Worm (Caenorhabditis elegans) whole organism, L4/young adult: ENCODE measurements around the gene H40L08.7.

Source experiments
- W03F9.2 ChIP-seq: fragments of 150-350 bp; optimal IDR thresholded peaks from 2 replicates; lab custom pipeline; 2014; ENCODE audit warnings: missing biosample characterization, missing genetic modification characterization
- dao-5 ChIP-seq: sonication (generic microtip); optimal IDR thresholded peaks from 2 replicates; lab custom pipeline; 2016; ENCODE audit warnings: missing genotype, missing genetic modification characterization, moderate library complexity, missing compliant biosample characterization
- him-1 ChIP-seq: sonication (generic microtip); optimal IDR thresholded peaks from 2 replicates; lab custom pipeline; 2016; ENCODE audit warnings: missing genotype, missing genetic modification reagents, missing genetic modification characterization, missing compliant biosample characterization

Gene H40L08.7

DNA sequence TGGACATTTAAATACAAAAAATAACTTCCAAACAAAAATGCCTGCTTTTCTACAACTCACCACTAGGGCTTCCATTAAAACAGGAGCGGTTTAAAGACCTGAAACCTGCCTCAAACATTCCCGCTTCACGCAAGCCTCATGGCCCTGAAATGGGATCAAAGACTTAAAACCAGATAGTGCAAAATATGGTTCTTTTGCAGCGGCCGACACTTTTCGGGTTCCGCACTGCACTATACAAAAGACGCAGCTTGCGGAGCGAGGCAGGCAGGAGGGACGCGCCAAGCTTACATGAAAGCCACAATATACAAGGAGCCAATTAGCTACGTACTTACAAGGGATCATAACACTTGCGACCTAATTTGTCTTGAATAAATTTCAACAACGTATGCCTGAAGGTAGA, 4.1 kb downstream of the H40L08.7 start:
- TF ChIP-seq him-1 (tag; lab: Kevin White, UChicago) (no peak), dao-5 (tag; lab: Kevin White, UChicago) (no peak), W03F9.2 (tag; lab: Kevin White, UChicago) (no peak)

DNA sequence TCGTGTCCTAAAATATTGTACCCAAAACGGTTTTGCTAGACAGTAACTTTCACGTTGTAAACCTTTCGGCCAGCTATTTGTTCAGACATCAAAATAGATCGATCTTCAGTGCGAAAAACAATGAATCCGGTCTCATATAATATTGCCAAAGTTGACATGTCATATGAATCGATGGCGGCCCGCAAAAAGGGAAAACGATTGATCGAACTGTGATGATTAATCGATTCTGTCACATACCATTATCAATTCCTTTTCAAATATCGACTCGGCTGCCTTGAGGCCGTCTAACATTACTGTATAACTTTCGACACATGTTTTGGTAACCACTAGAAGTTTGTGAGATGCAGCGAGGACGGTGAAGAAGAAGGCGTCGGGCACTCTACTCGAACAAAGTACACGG, 4.7 kb downstream of the H40L08.7 start:
- TF ChIP-seq W03F9.2 (tag; lab: Kevin White, UChicago), result no peak
- TF ChIP-seq dao-5 (tag; lab: Kevin White, UChicago), result no peak
- TF ChIP-seq him-1 (tag; lab: Kevin White, UChicago), result no peak

DNA sequence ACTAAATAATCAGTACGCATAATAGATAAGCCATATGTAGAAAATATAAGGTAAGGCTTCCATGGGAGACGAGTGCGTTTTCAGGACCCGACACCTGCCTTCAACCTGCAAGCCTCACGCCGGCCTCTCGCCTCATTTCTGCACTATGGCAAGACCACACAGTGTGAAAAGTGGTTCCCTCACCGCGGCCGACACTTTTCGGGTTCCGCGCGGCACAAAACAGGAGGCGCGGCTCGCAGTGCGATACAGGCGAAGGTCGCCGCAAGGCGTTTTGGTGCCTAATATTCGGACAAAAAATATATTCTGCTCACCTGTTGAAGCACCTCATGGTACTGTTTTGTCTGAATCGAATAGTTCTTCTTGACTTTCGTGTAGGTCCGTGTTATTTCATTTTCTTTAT, 7.4 kb downstream of the H40L08.7 start:
- TF ChIP-seq W03F9.2 (tag; lab: Kevin White, UChicago) (no peak), dao-5 (tag; lab: Kevin White, UChicago) (no peak), him-1 (tag; lab: Kevin White, UChicago) (no peak)

DNA sequence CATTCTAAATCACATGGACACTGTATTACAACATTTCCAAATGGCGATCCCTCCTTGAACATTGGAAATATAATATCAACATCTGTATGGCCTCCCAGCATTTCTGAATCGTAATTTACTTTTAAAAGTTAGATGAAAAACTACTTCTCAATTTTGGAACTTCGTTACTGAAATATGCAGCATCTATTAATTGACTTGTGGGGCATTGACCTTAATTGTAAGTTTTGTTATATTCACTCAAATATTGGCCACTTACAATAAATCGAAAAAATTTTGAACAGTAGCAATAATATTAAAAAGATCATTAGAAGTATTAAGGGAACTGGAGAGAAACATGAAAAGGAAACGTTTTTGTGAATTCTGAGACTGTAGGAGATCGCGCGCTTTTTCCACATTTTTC, 8.3 kb downstream of the H40L08.7 start, which contains the start of gene mam-6:
TSS of gene mam-6 (minus strand) at position 101 of the 400 bp plus-strand sequence.
- TF ChIP-seq dao-5 (tag; lab: Kevin White, UChicago) (no peak), him-1 (tag; lab: Kevin White, UChicago) (no peak), W03F9.2 (tag; lab: Kevin White, UChicago) (no peak)

DNA sequence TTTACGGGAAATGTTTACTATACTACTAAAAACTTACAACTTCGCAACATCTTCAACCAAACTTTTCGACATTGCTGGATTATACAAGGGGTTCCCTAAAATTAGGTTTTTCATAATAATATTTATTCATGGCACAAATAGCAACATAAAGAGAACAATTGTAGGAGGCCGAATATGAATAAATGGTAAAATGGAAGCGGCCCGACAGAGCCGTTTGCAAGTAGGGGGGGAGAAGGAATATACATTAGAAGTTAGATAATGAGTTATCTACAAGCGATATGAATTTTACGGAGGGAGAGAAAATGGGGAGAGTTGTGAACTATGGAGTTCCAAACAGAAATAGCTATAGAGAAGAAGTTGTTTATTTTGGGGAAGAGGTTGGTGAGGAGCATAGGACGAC, 17.2 kb downstream of the H40L08.7 start, which contains the start of gene fbxa-96:
TSS of gene fbxa-96 (minus strand) at position 101 of the 400 bp plus-strand sequence.
- TF ChIP-seq him-1 (tag; lab: Kevin White, UChicago) (no peak), W03F9.2 (tag; lab: Kevin White, UChicago) (no peak), dao-5 (tag; lab: Kevin White, UChicago) (no peak)

DNA sequence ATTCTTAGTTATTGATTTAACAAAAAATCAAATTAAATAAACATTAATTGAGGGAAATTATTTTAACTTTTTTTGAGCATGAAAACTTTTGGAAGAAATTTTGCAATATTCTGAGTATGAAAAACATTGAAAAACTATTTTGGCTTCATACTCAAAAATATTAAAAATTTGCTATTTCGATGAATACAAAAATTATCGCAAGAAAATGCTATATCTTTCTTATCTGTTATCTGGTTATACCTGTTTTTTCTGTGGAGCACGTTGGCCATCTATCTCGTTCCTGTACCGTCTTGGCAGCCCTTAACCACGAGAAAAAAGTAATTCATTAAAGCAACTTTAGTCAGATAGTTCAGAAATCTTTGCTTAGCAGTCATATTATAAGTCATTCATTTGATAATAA, 19.6 kb downstream of the H40L08.7 start:
- TF ChIP-seq dao-5 (tag; lab: Kevin White, UChicago), result no peak

DNA sequence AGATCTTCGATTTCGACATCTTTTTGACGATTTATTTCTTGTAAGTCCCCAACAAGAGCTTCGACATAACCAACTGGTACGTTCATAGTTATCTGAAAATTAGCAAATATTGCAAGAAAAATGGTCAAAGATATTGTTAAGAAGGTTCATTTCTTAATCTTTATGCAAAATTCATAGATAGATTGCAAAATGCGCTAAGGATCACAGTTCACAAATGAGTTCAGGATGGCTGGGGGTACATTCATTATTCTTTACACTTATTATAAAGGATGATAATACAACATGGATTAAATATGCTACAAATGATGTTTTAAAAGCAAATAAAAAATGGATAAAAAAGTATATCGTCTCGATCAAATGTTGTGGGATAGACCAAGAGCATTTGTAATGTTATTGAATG, 20.8 kb downstream of the H40L08.7 start, which contains the start of gene H03G16.5:
TSS of gene H03G16.5 (minus strand) at position 101 of the 400 bp plus-strand sequence.
- TF ChIP-seq dao-5 (tag; lab: Kevin White, UChicago), result no peak
- no peak for TF ChIP-seq W03F9.2 (tag; lab: Kevin White, UChicago)
- TF ChIP-seq him-1 (tag; lab: Kevin White, UChicago), result no peak

DNA sequence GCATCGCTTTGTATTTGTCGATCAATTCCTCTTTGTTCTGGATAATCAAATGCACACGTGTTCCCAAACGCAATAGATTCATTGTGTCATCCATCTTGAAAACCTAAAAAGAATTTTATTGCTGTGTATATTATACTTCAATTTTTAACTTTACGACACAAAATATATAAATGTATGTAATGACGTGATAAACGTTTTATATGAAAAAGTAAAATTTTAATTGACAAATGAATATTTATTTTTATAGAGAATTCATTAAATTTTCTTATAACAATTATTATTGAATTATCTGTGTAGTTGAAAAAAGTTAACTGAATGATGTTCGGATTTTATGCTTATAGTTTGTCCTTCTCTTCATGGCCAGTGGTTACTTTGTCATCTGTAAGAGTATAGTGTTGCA, 21.6 kb downstream of the H40L08.7 start, which contains the start of gene H03G16.7:
TSS of gene H03G16.7 (minus strand) at position 101 of the 400 bp plus-strand sequence.
- no peak for TF ChIP-seq him-1 (tag; lab: Kevin White, UChicago)
- TF ChIP-seq dao-5 (tag; lab: Kevin White, UChicago), result no peak
- no peak for TF ChIP-seq W03F9.2 (tag; lab: Kevin White, UChicago)

DNA sequence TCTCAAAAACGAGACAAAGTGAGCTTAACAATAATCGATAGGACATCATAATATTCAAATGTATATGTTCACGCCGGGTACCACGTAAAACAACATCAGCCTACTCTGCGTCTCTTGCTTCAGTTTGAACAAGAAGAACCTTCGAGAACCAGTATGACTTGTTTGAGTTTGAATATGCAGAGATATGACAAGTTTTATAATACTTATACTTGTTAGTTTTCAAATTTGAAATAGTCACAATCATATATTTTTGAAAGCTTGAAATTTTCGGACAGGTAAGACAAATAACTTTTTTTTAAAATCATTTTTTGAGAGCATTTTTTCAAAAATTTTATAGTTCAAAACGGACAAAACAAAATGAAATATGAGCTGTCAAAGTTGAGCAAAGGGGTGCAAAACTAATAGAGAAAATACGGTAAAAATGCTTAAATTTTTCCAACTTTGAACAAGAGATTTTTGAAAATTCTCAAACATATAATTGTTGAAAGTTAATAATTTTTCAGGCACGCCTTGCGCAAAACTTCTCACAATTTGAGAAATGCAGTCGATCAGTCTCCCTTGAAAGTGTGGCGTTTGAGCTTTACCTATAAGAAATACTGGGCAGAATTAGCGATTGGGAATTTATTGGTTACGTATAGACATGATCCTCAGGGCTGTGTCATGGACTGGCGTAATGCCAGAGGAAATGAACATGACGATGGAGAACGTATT, 24.2 kb downstream of the H40L08.7 start, which contains the start of gene H03G16.1:
TSS of gene H03G16.1 (plus strand) at position 661 of the 711 bp plus-strand sequence.
- no peak for TF ChIP-seq W03F9.2 (tag; lab: Kevin White, UChicago)
- TF ChIP-seq dao-5 (tag; lab: Kevin White, UChicago), result no peak
- TF ChIP-seq him-1 (tag; lab: Kevin White, UChicago), result no peak

DNA sequence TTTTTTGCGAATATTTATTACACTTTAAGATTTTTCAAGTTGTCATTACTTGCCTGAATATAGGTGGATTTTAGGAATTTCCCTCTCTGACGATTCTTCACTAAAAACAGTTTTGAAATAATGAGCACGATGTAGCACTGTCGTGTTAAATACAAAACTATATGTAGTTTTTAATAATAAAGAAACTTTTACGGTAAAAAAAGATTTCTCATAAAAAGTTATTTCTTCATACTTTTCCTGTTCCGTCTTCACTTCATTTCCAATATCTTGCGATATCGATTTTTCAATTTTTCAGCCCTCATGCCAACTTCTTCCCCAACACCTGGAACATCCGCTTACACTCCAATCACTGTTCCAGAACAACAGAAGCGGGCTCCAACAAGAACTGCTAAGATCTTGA, 25.2 kb downstream of the H40L08.7 start, which contains the start of gene H03G16.6:
TSS of gene H03G16.6 (plus strand) at position 301 of the 400 bp plus-strand sequence.
- no peak for TF ChIP-seq him-1 (tag; lab: Kevin White, UChicago)
- no peak for TF ChIP-seq W03F9.2 (tag; lab: Kevin White, UChicago)
- TF ChIP-seq dao-5 (tag; lab: Kevin White, UChicago), result no peak

DNA sequence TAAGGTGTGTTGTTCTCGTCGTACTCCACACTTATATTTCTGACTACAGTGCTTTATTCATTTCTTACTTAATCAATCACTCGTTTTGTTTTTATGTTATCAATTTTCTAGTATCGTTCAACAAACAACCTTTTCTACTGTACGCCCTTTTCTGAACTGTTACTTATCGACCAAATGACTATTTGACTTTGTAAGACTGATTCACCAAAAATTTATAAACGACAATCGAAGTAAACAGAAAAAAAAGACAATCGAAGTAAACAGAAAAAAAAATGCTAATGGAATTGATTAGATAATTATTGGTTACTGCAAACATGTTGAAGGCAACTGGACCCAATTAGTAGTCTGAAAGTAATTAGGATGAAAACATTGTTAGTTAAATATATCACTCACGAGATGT, 27.5 kb downstream of the H40L08.7 start:
- TF ChIP-seq dao-5 (tag; lab: Kevin White, UChicago) (no peak), him-1 (tag; lab: Kevin White, UChicago) (no peak), W03F9.2 (tag; lab: Kevin White, UChicago) (no peak)

DNA sequence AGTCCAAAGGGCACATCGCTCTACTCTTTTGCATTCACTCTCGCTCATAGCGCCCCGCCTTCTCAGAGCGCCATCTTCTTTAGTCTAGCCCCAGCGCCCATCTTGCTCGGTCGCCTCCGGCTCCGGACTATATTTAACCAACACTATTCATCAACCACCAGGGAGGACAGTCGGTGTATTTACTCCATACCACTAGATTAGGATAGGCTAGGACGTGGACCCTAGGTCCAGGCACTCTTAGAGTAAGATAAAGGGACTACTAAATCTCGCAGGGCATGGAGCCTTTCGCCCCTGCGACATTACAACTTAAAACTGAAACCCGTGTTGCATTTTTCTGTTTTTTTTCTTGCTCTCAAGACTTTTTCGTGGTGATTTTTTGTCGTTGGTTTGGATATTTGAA, 30.0 kb downstream of the H40L08.7 start:
- TF ChIP-seq him-1 (tag; lab: Kevin White, UChicago) (no peak), W03F9.2 (tag; lab: Kevin White, UChicago) (no peak), dao-5 (tag; lab: Kevin White, UChicago) (no peak)

DNA sequence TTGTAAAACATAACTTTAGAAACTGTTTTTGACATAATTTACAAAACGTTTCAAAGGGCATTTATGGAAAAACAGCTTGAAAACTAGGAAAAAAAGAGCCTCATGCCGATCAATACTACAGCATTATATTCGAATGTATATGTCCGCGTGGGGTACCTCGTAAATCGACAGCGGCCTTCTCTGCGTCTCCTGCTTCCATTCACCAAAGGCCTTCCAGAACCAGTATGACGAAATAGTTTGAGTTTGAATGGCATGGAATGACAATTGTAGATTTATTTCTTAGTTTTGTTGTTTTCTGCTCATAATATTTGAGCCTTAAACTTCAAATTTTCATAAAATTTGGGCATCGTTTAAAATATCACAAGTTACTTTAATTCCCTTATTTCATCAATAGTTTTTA, 32.1 kb downstream of the H40L08.7 start:
- TF ChIP-seq him-1 (tag; lab: Kevin White, UChicago), result no peak
- TF ChIP-seq dao-5 (tag; lab: Kevin White, UChicago), result no peak
- no peak for TF ChIP-seq W03F9.2 (tag; lab: Kevin White, UChicago)

DNA sequence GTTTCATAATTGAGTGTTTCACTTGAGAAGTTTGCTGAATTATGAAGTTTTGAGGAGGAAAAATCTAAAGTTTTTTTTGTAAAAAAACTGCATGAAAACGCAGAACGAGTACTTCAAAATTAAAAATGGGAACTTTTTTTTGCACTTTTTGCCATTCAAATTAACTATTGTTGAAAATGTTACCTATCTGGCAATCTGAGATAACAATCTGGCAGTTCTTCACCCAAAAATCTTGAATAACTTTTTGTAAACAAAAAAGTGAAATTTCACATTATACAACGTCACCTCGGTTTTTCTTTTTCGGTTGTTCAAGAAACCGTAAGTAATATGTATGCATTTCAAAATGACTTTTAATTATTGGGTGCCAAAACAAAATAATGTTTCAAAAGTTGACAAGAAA, 35.0 kb downstream of the H40L08.7 start:
- no peak for TF ChIP-seq W03F9.2 (tag; lab: Kevin White, UChicago)
- TF ChIP-seq dao-5 (tag; lab: Kevin White, UChicago), result no peak
- no peak for TF ChIP-seq him-1 (tag; lab: Kevin White, UChicago)
